Fruit fly (Drosophila melanogaster) whole organism, embryonic: ENCODE results near the gene ana1.

Source experiments
- ATbp ChIP-seq: fragments of 200-800 bp; sonication (Bioruptor generic); optimal IDR thresholded peaks from 2 replicates; lab custom pipeline; 2017; ENCODE audit warnings: missing biosample characterization, mild to moderate bottlenecking, missing genetic modification characterization, missing genetic modification reagents
- Ada2b ChIP-seq: fragments of 200-800 bp; sonication (Bioruptor generic); IDR thresholded peaks from 2 replicates; pipeline ENCODE4 v1.3.6; 2022; ENCODE audit warnings: missing biosample characterization, missing genetic modification characterization
- BtbVII ChIP-seq: fragments of 200-800 bp; sonication (Bioruptor generic); optimal IDR thresholded peaks from 3 replicates; lab custom pipeline; 2017; ENCODE audit warnings: missing biosample characterization, mild to moderate bottlenecking, missing genetic modification characterization
- CG10565 ChIP-seq: fragments of 200-800 bp; sonication (Bioruptor generic); optimal IDR thresholded peaks from 3 replicates; lab custom pipeline; 2016; ENCODE audit warnings: missing biosample characterization, mild to moderate bottlenecking, missing genetic modification characterization
- CG12659 ChIP-seq: fragments of 200-800 bp; sonication (Bioruptor generic); optimal IDR thresholded peaks from 3 replicates; lab custom pipeline; 2017; ENCODE audit warnings: mild to moderate bottlenecking, missing biosample characterization, missing genetic modification reagents, missing genetic modification characterization
- CG12744 ChIP-seq: fragments of 200-800 bp; sonication (Bioruptor generic); optimal IDR thresholded peaks from 2 replicates; lab custom pipeline; 2016; ENCODE audit warnings: missing biosample characterization, missing genetic modification characterization
- CG13296 ChIP-seq: fragments of 200-800 bp; sonication (Bioruptor generic); optimal IDR thresholded peaks from 3 replicates; lab custom pipeline; 2018; ENCODE audit warnings: missing biosample characterization, mild to moderate bottlenecking, missing genetic modification characterization
- CG14860 ChIP-seq: fragments of 200-800 bp; sonication (Bioruptor generic); IDR thresholded peaks from 3 replicates; pipeline ENCODE4 v1.3.6; 2022; ENCODE audit warnings: missing biosample characterization, missing genetic modification characterization; ENCODE audit not compliant: partially characterized antibody
- CG17328 ChIP-seq: fragments of 200-800 bp; sonication (Bioruptor generic); IDR thresholded peaks from 2 replicates; pipeline ENCODE4 v1.3.6; 2022; ENCODE audit warnings: missing biosample characterization, missing genetic modification characterization
- CG18476 ChIP-seq: fragments of 200-800 bp; sonication (Bioruptor generic); optimal IDR thresholded peaks from 2 replicates; lab custom pipeline; 2016; ENCODE audit warnings: missing biosample characterization, mild to moderate bottlenecking, missing genetic modification characterization
- CG2129 ChIP-seq: fragments of 200-800 bp; sonication (Bioruptor generic); IDR thresholded peaks from 2 replicates; pipeline ENCODE4 v1.3.6; 2022; ENCODE audit warnings: missing biosample characterization, missing genetic modification characterization; ENCODE audit not compliant: partially characterized antibody
- CG31441 ChIP-seq: fragments of 200-800 bp; sonication (Bioruptor generic); IDR thresholded peaks from 2 replicates; pipeline ENCODE4 v1.3.6; 2022; ENCODE audit warnings: missing biosample characterization, missing genetic modification characterization
- CG3407 ChIP-seq: fragments of 200-800 bp; sonication (Bioruptor generic); optimal IDR thresholded peaks from 2 replicates; lab custom pipeline; 2018; ENCODE audit warnings: missing biosample characterization, mild to moderate bottlenecking, missing genetic modification characterization
- CG4282 ChIP-seq: fragments of 200-800 bp; sonication (Bioruptor generic); optimal IDR thresholded peaks from 2 replicates; lab custom pipeline; 2016; ENCODE audit warnings: missing biosample characterization, missing genetic modification characterization
- CG4328 ChIP-seq: fragments of 200-800 bp; sonication (Bioruptor generic); optimal IDR thresholded peaks from 3 replicates; lab custom pipeline; 2017; ENCODE audit warnings: missing biosample characterization, missing genetic modification reagents, missing genetic modification characterization
- CG4820 ChIP-seq: fragments of 200-800 bp; sonication (Bioruptor generic); optimal IDR thresholded peaks from 3 replicates; lab custom pipeline; 2016; ENCODE audit warnings: missing biosample characterization, missing genetic modification characterization
- CG6175 ChIP-seq: fragments of 200-800 bp; sonication (Bioruptor generic); IDR thresholded peaks from 3 replicates; pipeline ENCODE4 v1.3.6; 2022; ENCODE audit warnings: missing biosample characterization, missing genetic modification characterization
- CG6254 ChIP-seq: fragments of 200-800 bp; sonication (Bioruptor generic); optimal IDR thresholded peaks from 3 replicates; lab custom pipeline; 2017; ENCODE audit warnings: mild to moderate bottlenecking, missing biosample characterization, missing genetic modification reagents, missing genetic modification characterization
- CG8388 ChIP-seq: fragments of 200-800 bp; sonication (Bioruptor generic); optimal IDR thresholded peaks from 2 replicates; lab custom pipeline; 2019; ENCODE audit warnings: missing biosample characterization, mild to moderate bottlenecking, missing genetic modification characterization, moderate library complexity
- Chrac-16 ChIP-seq: fragments of 200-800 bp; sonication (Bioruptor generic); optimal IDR thresholded peaks from 3 replicates; lab custom pipeline; 2016; ENCODE audit warnings: missing biosample characterization, missing genetic modification characterization
- Dip3 ChIP-seq: fragments of 200-800 bp; sonication (Bioruptor generic); optimal IDR thresholded peaks from 3 replicates; lab custom pipeline; 2016; ENCODE audit warnings: missing biosample characterization, missing genetic modification characterization
- Doc2 ChIP-seq: fragments of 200-800 bp; sonication (Bioruptor generic); IDR thresholded peaks from 2 replicates; pipeline ENCODE4 v1.3.6; 2022; ENCODE audit warnings: missing biosample characterization, missing genetic modification characterization
- E2f2 ChIP-seq: fragments of 200-800 bp; sonication (Bioruptor generic); IDR thresholded peaks from 2 replicates; pipeline ENCODE4 v1.3.6; 2022; ENCODE audit warnings: missing biosample characterization, missing genetic modification characterization
- HmgD ChIP-seq: fragments of 200-800 bp; sonication (Bioruptor generic); optimal IDR thresholded peaks from 3 replicates; lab custom pipeline; 2016; ENCODE audit warnings: missing biosample characterization, missing genetic modification characterization
- MTF-1 ChIP-seq: fragments of 200-800 bp; sonication (Bioruptor generic); optimal IDR thresholded peaks from 2 replicates; lab custom pipeline; 2018; ENCODE audit warnings: missing biosample characterization, mild to moderate bottlenecking, missing genetic modification characterization, borderline replicate concordance
- NC2β ChIP-seq: fragments of 200-800 bp; sonication (Bioruptor generic); optimal IDR thresholded peaks from 2 replicates; lab custom pipeline; 2016; ENCODE audit warnings: missing biosample characterization, missing genetic modification characterization
- Neu2 ChIP-seq: fragments of 200-800 bp; sonication (Bioruptor generic); optimal IDR thresholded peaks from 3 replicates; lab custom pipeline; 2016; ENCODE audit warnings: missing biosample characterization, missing genetic modification characterization, borderline replicate concordance
- Poxn ChIP-seq: fragments of 200-800 bp; sonication (Bioruptor generic); IDR thresholded peaks from 2 replicates; pipeline ENCODE4 v1.3.6; 2022; ENCODE audit warnings: missing biosample characterization, missing genetic modification characterization
- Sry-β ChIP-seq: fragments of 200-800 bp; sonication (Bioruptor generic); optimal IDR thresholded peaks from 2 replicates; lab custom pipeline; 2018; ENCODE audit warnings: missing biosample characterization, mild to moderate bottlenecking, missing genetic modification characterization, moderate library complexity
- Taf1 ChIP-seq: fragments of 200-800 bp; sonication (Bioruptor generic); IDR thresholded peaks from 2 replicates; pipeline ENCODE4 v1.3.6; 2022; ENCODE audit warnings: missing biosample characterization, missing genetic modification characterization
- ftz-f1 ChIP-seq: fragments of 200-800 bp; sonication (Bioruptor generic); optimal IDR thresholded peaks from 2 replicates; lab custom pipeline; 2016; ENCODE audit warnings: missing biosample characterization, missing genetic modification characterization
- gsb ChIP-seq: fragments of 200-800 bp; sonication (Bioruptor generic); IDR thresholded peaks from 2 replicates; pipeline ENCODE4 v1.3.6; 2022; ENCODE audit warnings: missing biosample characterization, missing genetic modification characterization
- hth ChIP-seq: fragments of >200 bp; optimal IDR thresholded peaks from 2 replicates; lab custom pipeline; 2017; ENCODE audit warnings: inconsistent platforms
- kah ChIP-seq: fragments of 200-800 bp; sonication (Bioruptor generic); optimal IDR thresholded peaks from 2 replicates; lab custom pipeline; 2018; ENCODE audit warnings: missing biosample characterization, mild to moderate bottlenecking, missing genetic modification characterization
- kay ChIP-seq: fragments of 200-800 bp; sonication (Bioruptor generic); optimal IDR thresholded peaks from 2 replicates; lab custom pipeline; 2016; ENCODE audit warnings: missing biosample characterization, missing genetic modification characterization
- ken ChIP-seq: fragments of 200-800 bp; sonication (Bioruptor generic); IDR thresholded peaks from 3 replicates; pipeline ENCODE4 v1.3.6; 2022; ENCODE audit warnings: missing biosample characterization, missing genetic modification characterization
- knrl ChIP-seq: fragments of 200-800 bp; sonication (Bioruptor generic); IDR thresholded peaks from 3 replicates; pipeline ENCODE4 v1.3.6; 2022; ENCODE audit warnings: missing biosample characterization, missing genetic modification characterization; ENCODE audit not compliant: partially characterized antibody
- maf-S ChIP-seq: fragments of 200-800 bp; sonication (Bioruptor generic); optimal IDR thresholded peaks from 2 replicates; lab custom pipeline; 2016; ENCODE audit warnings: missing biosample characterization, missing genetic modification characterization
- nau ChIP-seq: fragments of 200-800 bp; sonication (Bioruptor generic); optimal IDR thresholded peaks from 3 replicates; lab custom pipeline; 2017; ENCODE audit warnings: missing biosample characterization, mild to moderate bottlenecking, missing genetic modification characterization, missing genetic modification reagents
- nerfin-2 ChIP-seq: fragments of 200-800 bp; sonication (Bioruptor generic); IDR thresholded peaks from 2 replicates; pipeline ENCODE4 v1.3.6; 2022; ENCODE audit warnings: missing biosample characterization, missing genetic modification characterization; ENCODE audit not compliant: partially characterized antibody
- p53 ChIP-seq: fragments of 200-800 bp; sonication (Bioruptor generic); optimal IDR thresholded peaks from 2 replicates; lab custom pipeline; 2016; ENCODE audit warnings: missing biosample characterization, missing genetic modification characterization
- rib ChIP-seq: fragments of 200-800 bp; sonication (Bioruptor generic); IDR thresholded peaks from 2 replicates; pipeline ENCODE4 v1.3.6; 2022; ENCODE audit warnings: missing biosample characterization, missing genetic modification characterization
- ro ChIP-seq: fragments of 200-800 bp; sonication (Bioruptor generic); IDR thresholded peaks from 2 replicates; pipeline ENCODE4 v1.3.6; 2022; ENCODE audit warnings: missing biosample characterization, missing genetic modification characterization
- schlank ChIP-seq: fragments of 200-800 bp; sonication (Bioruptor generic); optimal IDR thresholded peaks from 2 replicates; lab custom pipeline; 2018; ENCODE audit warnings: missing biosample characterization, mild to moderate bottlenecking, missing genetic modification characterization
- seq ChIP-seq: fragments of 200-800 bp; sonication (Bioruptor generic); IDR thresholded peaks from 2 replicates; pipeline ENCODE4 v1.3.6; 2022; ENCODE audit warnings: missing biosample characterization, missing genetic modification characterization
- slou ChIP-seq: fragments of 200-800 bp; sonication (Bioruptor generic); optimal IDR thresholded peaks from 3 replicates; lab custom pipeline; 2016; ENCODE audit warnings: missing biosample characterization, missing genetic modification characterization
- stwl ChIP-seq: fragments of 200-800 bp; sonication (Bioruptor generic); optimal IDR thresholded peaks from 3 replicates; lab custom pipeline; 2018; ENCODE audit warnings: missing biosample characterization, mild to moderate bottlenecking, missing genetic modification characterization, moderate library complexity
- tna ChIP-seq: fragments of 200-800 bp; sonication (Bioruptor generic); IDR thresholded peaks from 2 replicates; pipeline ENCODE4 v1.3.6; 2022; ENCODE audit warnings: missing biosample characterization, missing genetic modification characterization; ENCODE audit not compliant: partially characterized antibody
- vnd ChIP-seq: fragments of 200-800 bp; sonication (Bioruptor generic); IDR thresholded peaks from 3 replicates; pipeline ENCODE4 v1.3.6; 2022; ENCODE audit warnings: missing biosample characterization, missing genetic modification characterization; ENCODE audit not compliant: partially characterized antibody
- wdn ChIP-seq: fragments of 200-800 bp; sonication (Bioruptor generic); IDR thresholded peaks from 2 replicates; pipeline ENCODE4 v1.3.6; 2022; ENCODE audit warnings: missing biosample characterization, missing genetic modification characterization

Gene ana1

dm6 chr3R:24543676-24544277 is 13.4 kb downstream of the ana1 start, which contains the start of gene Cftr (continued):
- TF ChIP-seq MTF-1 (GFP tag; lab: Kevin White, UChicago) (peak; percentile 70), Chrac-16 (GFP tag; lab: Kevin White, UChicago) (peak; percentile 16), slou (GFP tag; lab: Kevin White, UChicago) (no peak), CG3407 (GFP tag; lab: Kevin White, UChicago) (no peak), CG6254 (GFP tag; lab: Kevin White, UChicago) (no peak), ken (GFP tag; lab: Robert Waterston, UW) (no peak; the same call in 2 of the 3 replicates), rib (GFP tag; lab: Robert Waterston, UW) (peak; percentile 67; the same call in 1 of the 2 replicates), BtbVII (peak; percentile 6), schlank (peak; percentile 12), Poxn (GFP tag; lab: Robert Waterston, UW) (no peak), stwl (tag; lab: Kevin White, UChicago) (peak; percentile 35), CG14860 (no peak), Dip3 (GFP tag; lab: Kevin White, UChicago) (peak; percentile 41), tna (peak; percentile 41; the same call in 1 of the 2 replicates), CG4328 (GFP tag; lab: Kevin White, UChicago) (peak; percentile 23), nerfin-2 (GFP tag; lab: Robert Waterston, UW) (no peak), HmgD (peak; percentile 13), maf-S (GFP tag; lab: Kevin White, UChicago) (peak; percentile 36), Neu2 (GFP tag; lab: Kevin White, UChicago) (no peak), CG10565 (GFP tag; lab: Kevin White, UChicago) (no peak), Taf1 (peak; percentile 52; the same call in 1 of the 2 replicates), gsb (no peak), CG17328 (GFP tag; lab: Robert Waterston, UW) (peak; percentile 42; the same call in 1 of the 2 replicates), wdn (GFP tag; lab: Robert Waterston, UW) (no peak), Doc2 (no peak), CG13296 (peak; percentile 39), CG18476 (GFP tag; lab: Kevin White, UChicago) (peak; percentile 52), CG31441 (GFP tag; lab: Robert Waterston, UW) (peak; percentile 22; the same call in 1 of the 2 replicates), seq (no peak), CG4820 (no peak), p53 (GFP tag; lab: Kevin White, UChicago) (peak; percentile 11), ATbp (GFP tag; lab: Kevin White, UChicago) (no peak), nau (GFP tag; lab: Kevin White, UChicago) (no peak), CG6175 (peak; percentile 20; the same call in 1 of the 3 replicates), NC2β (peak; percentile 41), Sry-β (GFP tag; lab: Kevin White, UChicago) (no peak), CG8388 (GFP tag; lab: Kevin White, UChicago) (no peak), Ada2b (GFP tag; lab: Robert Waterston, UW) (peak; percentile 49), CG2129 (no peak), E2f2 (GFP tag; lab: Robert Waterston, UW) (peak; percentile 51), ftz-f1 (GFP tag; lab: Kevin White, UChicago) (peak; percentile 75), CG12744 (GFP tag; lab: Kevin White, UChicago) (peak; percentile 70), kay (GFP tag; lab: Kevin White, UChicago) (no peak), hth (lab: Kevin White, UChicago) (no peak), ro (GFP tag; lab: Robert Waterston, UW) (no peak), CG4282 (GFP tag; lab: Kevin White, UChicago) (peak; percentile 38), vnd (no peak), CG12659 (GFP tag; lab: Kevin White, UChicago) (peak; percentile 55), kah (GFP tag; lab: Kevin White, UChicago) (no peak), knrl (GFP tag; lab: Robert Waterston, UW) (0 out of 3 replicates have a peak, but pooled peaks have one; percentile 18)
